In genomic region chrIV:11604909-11605308, ce11 we compare ENCODE assay signal across 4 worm cellular contexts.
A peak's percentile ranks its signal among the peaks of the same experiment; 100 is the strongest.
TF ChIP-seq lines count a peak whose summit lies in the region.

Gene ragc-1 (minus strand): TSS chrIV:11604933.
Gene Y24F12A.1 (plus strand): TSS chrIV:11605254.

TF ChIP-seq in whole organism, L2 larva, 48 proteins besides CTCF, POLR2A, EP300 and RAD21 (continues in another document):
- peak; percentile 68 for TF ChIP-seq unc-55 (GFP tag; optimal IDR thresholded peaks at IDR 0.05; lab: Kevin White, UChicago)
- no peak for TF ChIP-seq R02D3.7 (tag; optimal IDR thresholded peaks at IDR 0.05; lab: Kevin White, UChicago)
- TF ChIP-seq ztf-4 (tag; optimal IDR thresholded peaks at IDR 0.05; lab: Kevin White, UChicago), result no peak
- TF ChIP-seq dmd-4 (tag; optimal IDR thresholded peaks at IDR 0.05; lab: Kevin White, UChicago), result no peak
- TF ChIP-seq aly-2 (tag; optimal IDR thresholded peaks at IDR 0.05; lab: Kevin White, UChicago), result no peak
- no peak for TF ChIP-seq mbf-1 (tag; optimal IDR thresholded peaks at IDR 0.05; lab: Kevin White, UChicago)
- no peak for TF ChIP-seq ztf-11 (tag; optimal IDR thresholded peaks at IDR 0.05; lab: Kevin White, UChicago)
- TF ChIP-seq fos-1 (tag; optimal IDR thresholded peaks at IDR 0.05; lab: Kevin White, UChicago), result peak; percentile 13
- peak; percentile 50 for TF ChIP-seq crh-2 (tag; optimal IDR thresholded peaks at IDR 0.05; lab: Kevin White, UChicago)
- no peak for TF ChIP-seq nhr-77 (tag; optimal IDR thresholded peaks at IDR 0.05; lab: Kevin White, UChicago)
- TF ChIP-seq sma-3 (GFP tag; optimal IDR thresholded peaks at IDR 0.05; lab: Kevin White, UChicago), result peak; percentile 55
- TF ChIP-seq blmp-1 (tag; optimal IDR thresholded peaks at IDR 0.05; lab: Kevin White, UChicago; ENCODE audit: insufficient read depth), result peak; percentile 31
- no peak for TF ChIP-seq egl-27 (tag; optimal IDR thresholded peaks at IDR 0.05; lab: Kevin White, UChicago)
- peak; percentile 18 for TF ChIP-seq sma-9 (GFP tag; optimal IDR thresholded peaks at IDR 0.05; lab: Kevin White, UChicago)
- no peak for TF ChIP-seq sma-9 (tag; optimal IDR thresholded peaks at IDR 0.05; lab: Kevin White, UChicago)
- no peak for TF ChIP-seq unc-62 (GFP tag; optimal IDR thresholded peaks at IDR 0.05; lab: Kevin White, UChicago)
- TF ChIP-seq lin-13 (GFP tag; optimal IDR thresholded peaks at IDR 0.05; lab: Kevin White, UChicago), result peak; percentile 27
- TF ChIP-seq nhr-12 (tag; optimal IDR thresholded peaks at IDR 0.05; lab: Kevin White, UChicago), result no peak
- TF ChIP-seq mab-5 (tag; optimal IDR thresholded peaks at IDR 0.05; lab: Kevin White, UChicago), result no peak
- no peak for TF ChIP-seq mdl-1 (tag; optimal IDR thresholded peaks at IDR 0.05; lab: Kevin White, UChicago)
- no peak for TF ChIP-seq lin-39 (tag; optimal IDR thresholded peaks at IDR 0.05; lab: Kevin White, UChicago)
- no peak for TF ChIP-seq nhr-10 (tag; optimal IDR thresholded peaks at IDR 0.05; lab: Kevin White, UChicago)
- no peak for TF ChIP-seq alr-1 (tag; optimal IDR thresholded peaks at IDR 0.05; lab: Kevin White, UChicago)
- TF ChIP-seq Y55F3AM.14 (GFP tag; optimal IDR thresholded peaks at IDR 0.05; lab: Kevin White, UChicago), result no peak

TF ChIP-seq in whole organism, L4 larva, 104 proteins besides CTCF, POLR2A, EP300 and RAD21 (continues in another document):
- TF ChIP-seq T20F7.1 (GFP tag; optimal IDR thresholded peaks at IDR 0.05; lab: Kevin White, UChicago) (peak; percentile 3), rbr-2 (tag; optimal IDR thresholded peaks at IDR 0.05; lab: Kevin White, UChicago) (peak; percentile 15), unc-130 (GFP tag; optimal IDR thresholded peaks at IDR 0.05; lab: Kevin White, UChicago) (peak; percentile 59), nhr-76 (tag; optimal IDR thresholded peaks at IDR 0.05; lab: Kevin White, UChicago) (no peak), tra-1 (GFP tag; IDR thresholded peaks at IDR 0.05; lab: Robert Waterston, UW) (no peak), lin-38 (GFP tag; IDR thresholded peaks at IDR 0.05; lab: Robert Waterston, UW) (peak; percentile 51), daf-16 (GFP tag; optimal IDR thresholded peaks at IDR 0.05; lab: Kevin White, UChicago) (no peak), daf-16 (tag; optimal IDR thresholded peaks at IDR 0.05; lab: Kevin White, UChicago) (peak; percentile 57), lsy-2 (tag; optimal IDR thresholded peaks at IDR 0.05; lab: Kevin White, UChicago) (peak in 1 of 2 experiments; percentile 72), nhr-77 (tag; optimal IDR thresholded peaks at IDR 0.05; lab: Kevin White, UChicago) (peak; percentile 27), dpl-1 (GFP tag; optimal IDR thresholded peaks at IDR 0.05; lab: Kevin White, UChicago) (peak; percentile 46), mep-1 (tag; optimal IDR thresholded peaks at IDR 0.05; lab: Kevin White, UChicago) (peak; percentile 76), hif-1 (tag; optimal IDR thresholded peaks at IDR 0.05; lab: Kevin White, UChicago) (peak in 1 of 2 experiments; percentile 2), T26A8.4 (GFP tag; IDR thresholded peaks at IDR 0.05; lab: Robert Waterston, UW) (no peak), dve-1 (tag; optimal IDR thresholded peaks at IDR 0.05; lab: Kevin White, UChicago; ENCODE audit: insufficient read depth) (peak; percentile 74), saeg-2 (GFP tag; IDR thresholded peaks at IDR 0.05; lab: Robert Waterston, UW) (no peak), madf-5 (GFP tag; IDR thresholded peaks at IDR 0.05; lab: Robert Waterston, UW) (no peak), hlh-30 (tag; optimal IDR thresholded peaks at IDR 0.05; lab: Kevin White, UChicago; ENCODE audit: insufficient read depth) (peak; percentile 82), nhr-6 (tag; optimal IDR thresholded peaks at IDR 0.05; lab: Kevin White, UChicago) (peak; percentile 31), cey-2 (tag; optimal IDR thresholded peaks at IDR 0.05; lab: Kevin White, UChicago; ENCODE audit: borderline replicate concordance, insufficient read depth) (no peak), nhr-28 (tag; optimal IDR thresholded peaks at IDR 0.05; lab: Kevin White, UChicago) (peak; percentile 31), lin-1 (GFP tag; IDR thresholded peaks at IDR 0.05; lab: Robert Waterston, UW) (no peak), mes-2 (tag; optimal IDR thresholded peaks at IDR 0.05; lab: Kevin White, UChicago; ENCODE audit: poor library complexity, severe bottlenecking) (peak; percentile 83)

TF ChIP-seq in whole organism, late embryonic, 69 proteins besides CTCF, POLR2A, EP300 and RAD21 (continues in another document):
- no peak for TF ChIP-seq zip-5 (tag; optimal IDR thresholded peaks at IDR 0.05; lab: Kevin White, UChicago)
- no peak for TF ChIP-seq fkh-6 (tag; optimal IDR thresholded peaks at IDR 0.05; lab: Kevin White, UChicago)
- no peak for TF ChIP-seq ztf-16 (tag; optimal IDR thresholded peaks at IDR 0.05; lab: Kevin White, UChicago)
- no peak for TF ChIP-seq npax-4 (tag; optimal IDR thresholded peaks at IDR 0.05; lab: Kevin White, UChicago)
- no peak for TF ChIP-seq ceh-30 (tag; optimal IDR thresholded peaks at IDR 0.05; lab: Kevin White, UChicago)
- TF ChIP-seq ceh-9 (tag; optimal IDR thresholded peaks at IDR 0.05; lab: Kevin White, UChicago), result no peak
- TF ChIP-seq nfya-1 (tag; optimal IDR thresholded peaks at IDR 0.05; lab: Kevin White, UChicago), result peak; percentile 23
- TF ChIP-seq elt-2 (tag; optimal IDR thresholded peaks at IDR 0.05; lab: Kevin White, UChicago), result peak; percentile 66
- TF ChIP-seq unc-86 (tag; optimal IDR thresholded peaks at IDR 0.05; lab: Kevin White, UChicago), result peak; percentile 38
- TF ChIP-seq ceh-48 (tag; optimal IDR thresholded peaks at IDR 0.05; lab: Kevin White, UChicago), result no peak
- no peak for TF ChIP-seq ahr-1 (tag; optimal IDR thresholded peaks at IDR 0.05; lab: Kevin White, UChicago)
- TF ChIP-seq ets-4 (tag; optimal IDR thresholded peaks at IDR 0.05; lab: Kevin White, UChicago), result no peak
- no peak for TF ChIP-seq dmd-4 (tag; optimal IDR thresholded peaks at IDR 0.05; lab: Kevin White, UChicago; ENCODE audit: borderline replicate concordance)
- TF ChIP-seq dve-1 (tag; optimal IDR thresholded peaks at IDR 0.05; lab: Kevin White, UChicago), result no peak
- TF ChIP-seq T23F11.4 (GFP tag; optimal IDR thresholded peaks at IDR 0.05; lab: Kevin White, UChicago), result no peak
- TF ChIP-seq ceh-34 (tag; optimal IDR thresholded peaks at IDR 0.05; lab: Kevin White, UChicago), result no peak
- TF ChIP-seq C38D4.7 (GFP tag; optimal IDR thresholded peaks at IDR 0.05; lab: Kevin White, UChicago), result peak; percentile 21
- TF ChIP-seq F13H6.1 (tag; optimal IDR thresholded peaks at IDR 0.05; lab: Kevin White, UChicago), result no peak
- no peak for TF ChIP-seq tbx-7 (tag; optimal IDR thresholded peaks at IDR 0.05; lab: Kevin White, UChicago)
- TF ChIP-seq ceh-45 (GFP tag; IDR thresholded peaks at IDR 0.05; lab: Robert Waterston, UW), result no peak
- no peak for TF ChIP-seq rnt-1 (tag; optimal IDR thresholded peaks at IDR 0.05; lab: Kevin White, UChicago)
- TF ChIP-seq syd-9 (tag; optimal IDR thresholded peaks at IDR 0.05; lab: Kevin White, UChicago), result no peak
- TF ChIP-seq hlh-6 (tag; optimal IDR thresholded peaks at IDR 0.05; lab: Kevin White, UChicago), result no peak
- no peak for TF ChIP-seq hlh-13 (GFP tag; optimal IDR thresholded peaks at IDR 0.05; lab: Kevin White, UChicago)
- no peak for TF ChIP-seq madf-2 (tag; optimal IDR thresholded peaks at IDR 0.05; lab: Kevin White, UChicago)
- no peak for TF ChIP-seq pax-1 (tag; optimal IDR thresholded peaks at IDR 0.05; lab: Kevin White, UChicago)
- TF ChIP-seq unc-42 (tag; optimal IDR thresholded peaks at IDR 0.05; lab: Kevin White, UChicago), result peak; percentile 10

TF ChIP-seq in whole organism, mixed stage, embryonic, 35 proteins besides CTCF, POLR2A, EP300 and RAD21 (continues in another document):
- TF ChIP-seq mls-2 (tag; optimal IDR thresholded peaks at IDR 0.05; lab: Kevin White, UChicago), result no peak
- TF ChIP-seq snpc-4 (tag; optimal IDR thresholded peaks at IDR 0.05; lab: Kevin White, UChicago), result no peak
- no peak for TF ChIP-seq mab-5 (tag; optimal IDR thresholded peaks at IDR 0.05; lab: Kevin White, UChicago)
- TF ChIP-seq nhr-2 (tag; optimal IDR thresholded peaks at IDR 0.05; lab: Kevin White, UChicago), result no peak
- peak; percentile 57 for TF ChIP-seq M03D4.4 (tag; optimal IDR thresholded peaks at IDR 0.05; lab: Kevin White, UChicago)
- TF ChIP-seq ceh-39 (tag; optimal IDR thresholded peaks at IDR 0.05; lab: Kevin White, UChicago), result no peak
- TF ChIP-seq ceh-43 (GFP tag; optimal IDR thresholded peaks at IDR 0.05; lab: Kevin White, UChicago), result peak; percentile 69
- TF ChIP-seq ztf-11 (tag; optimal IDR thresholded peaks at IDR 0.05; lab: Kevin White, UChicago), result no peak
- no peak for TF ChIP-seq cnd-1 (tag; optimal IDR thresholded peaks at IDR 0.05; lab: Kevin White, UChicago)
- TF ChIP-seq ham-2 (GFP tag; optimal IDR thresholded peaks at IDR 0.05; lab: Kevin White, UChicago), result no peak
- TF ChIP-seq sem-2 (GFP tag; optimal IDR thresholded peaks at IDR 0.05; lab: Kevin White, UChicago), result peak; percentile 39
- TF ChIP-seq lin-32 (GFP tag; optimal IDR thresholded peaks at IDR 0.05; lab: Kevin White, UChicago), result no peak
- TF ChIP-seq nhr-76 (tag; optimal IDR thresholded peaks at IDR 0.05; lab: Kevin White, UChicago), result no peak
- no peak for TF ChIP-seq nhr-12 (tag; optimal IDR thresholded peaks at IDR 0.05; lab: Kevin White, UChicago)
- peak; percentile 71 for TF ChIP-seq hlh-1 (tag; optimal IDR thresholded peaks at IDR 0.05; lab: Kevin White, UChicago)
- no peak for TF ChIP-seq unc-62 (GFP tag; optimal IDR thresholded peaks at IDR 0.05; lab: Kevin White, UChicago)
- TF ChIP-seq bed-3 (GFP tag; optimal IDR thresholded peaks at IDR 0.05; lab: Kevin White, UChicago), result peak; percentile 42
- TF ChIP-seq tbx-8 (GFP tag; optimal IDR thresholded peaks at IDR 0.05; lab: Kevin White, UChicago), result no peak
- no peak for TF ChIP-seq ceh-83 (GFP tag; optimal IDR thresholded peaks at IDR 0.05; lab: Kevin White, UChicago)
- TF ChIP-seq lsy-2 (tag; optimal IDR thresholded peaks at IDR 0.05; lab: Kevin White, UChicago), result peak; percentile 42
- peak; percentile 75 for TF ChIP-seq mep-1 (tag; optimal IDR thresholded peaks at IDR 0.05; lab: Kevin White, UChicago)
- no peak for TF ChIP-seq elt-3 (tag; optimal IDR thresholded peaks at IDR 0.05; lab: Kevin White, UChicago)
- peak; percentile 40 for TF ChIP-seq ces-1 (GFP tag; optimal IDR thresholded peaks at IDR 0.05; lab: Kevin White, UChicago)
- TF ChIP-seq zip-8 (tag; optimal IDR thresholded peaks at IDR 0.05; lab: Kevin White, UChicago), result no peak
- no peak for TF ChIP-seq drap-1 (GFP tag; optimal IDR thresholded peaks at IDR 0.05; lab: Kevin White, UChicago)
- no peak for TF ChIP-seq nhr-28 (tag; optimal IDR thresholded peaks at IDR 0.05; lab: Kevin White, UChicago)
- TF ChIP-seq sptf-1 (tag; optimal IDR thresholded peaks at IDR 0.05; lab: Kevin White, UChicago), result peak; percentile 58
- TF ChIP-seq pha-4 (tag; optimal IDR thresholded peaks at IDR 0.05; lab: Kevin White, UChicago), result peak; percentile 36
- TF ChIP-seq blmp-1 (tag; optimal IDR thresholded peaks at IDR 0.05; lab: Kevin White, UChicago), result no peak
- TF ChIP-seq nhr-237 (tag; optimal IDR thresholded peaks at IDR 0.05; lab: Kevin White, UChicago), result peak; percentile 12
- no peak for TF ChIP-seq lin-13 (tag; optimal IDR thresholded peaks at IDR 0.05; lab: Kevin White, UChicago)
